Worm (Caenorhabditis elegans): ENCODE measurements around the gene F35G12.7.

ce11 chrIII:4593098-4593697 lies 6.1 kb upstream of the F35G12.7 start, which contains the start of gene erh-2:
- TF ChIP-seq B0310.2 (tag; optimal IDR thresholded peaks at IDR 0.05), result no peak
- TF ChIP-seq ama-1 (optimal IDR thresholded peaks at IDR 0.05), result peak; percentile 67
- TF ChIP-seq scrt-1 (GFP tag; IDR thresholded peaks at IDR 0.05), result no peak
- TF ChIP-seq hmbx-1 (tag; optimal IDR thresholded peaks at IDR 0.05), result no peak
- TF ChIP-seq hmg-4 (GFP tag; optimal IDR thresholded peaks at IDR 0.05), result no peak
- TF ChIP-seq hnd-1 (tag; optimal IDR thresholded peaks at IDR 0.05), result no peak
- TF ChIP-seq pes-1 (GFP tag; IDR thresholded peaks at IDR 0.05), result no peak
- no peak for TF ChIP-seq F13C5.2 (tag; optimal IDR thresholded peaks at IDR 0.05)
- TF ChIP-seq tbx-11 (GFP tag; IDR thresholded peaks at IDR 0.05), result no peak
- no peak for TF ChIP-seq ceh-36 (tag; optimal IDR thresholded peaks at IDR 0.05)
- no peak for TF ChIP-seq ets-7 (tag; optimal IDR thresholded peaks at IDR 0.05)
- TF ChIP-seq ceh-13 (GFP tag; optimal IDR thresholded peaks at IDR 0.05), result no peak

Measured in whole organism, early embryonic.